Worm (Caenorhabditis elegans) whole organism, early embryonic: ENCODE measurements around the gene Y116A8C.469.

Source experiments
- B0310.2 ChIP-seq: sonication (generic microtip); optimal IDR thresholded peaks from 2 replicates; lab custom pipeline; 2016; ENCODE audit warnings: mild to moderate bottlenecking, missing genetic modification characterization, missing compliant biosample characterization
- F13C5.2 ChIP-seq: sonication (generic microtip); optimal IDR thresholded peaks from 2 replicates; lab custom pipeline; 2017; ENCODE audit warnings: mild to moderate bottlenecking, missing genetic modification characterization, inconsistent platforms, missing compliant biosample characterization
- aly-1 ChIP-seq: sonication (generic microtip); optimal IDR thresholded peaks from 2 replicates; lab custom pipeline; 2016; ENCODE audit warnings: missing genetic modification characterization, missing compliant biosample characterization
- ama-1 ChIP-seq: fragments of 150-350 bp; optimal IDR thresholded peaks from 2 replicates; lab custom pipeline; 2014
- ceh-13 ChIP-seq: fragments of 200-800 bp; sonication (Bioruptor generic); optimal IDR thresholded peaks from 2 replicates; lab custom pipeline; 2018; ENCODE audit warnings: mild to moderate bottlenecking, missing genetic modification characterization, missing compliant biosample characterization
- ceh-36 ChIP-seq: sonication (generic microtip); optimal IDR thresholded peaks from 2 replicates; lab custom pipeline; 2016; ENCODE audit warnings: missing genetic modification characterization, inconsistent platforms, missing compliant biosample characterization
- ets-7 ChIP-seq: sonication (generic microtip); optimal IDR thresholded peaks from 2 replicates; lab custom pipeline; 2016; ENCODE audit warnings: missing genotype, missing genetic modification characterization, missing compliant biosample characterization
- flt-1 ChIP-seq: fragments of 200-800 bp; sonication (Bioruptor generic); IDR thresholded peaks from 2 replicates; pipeline ENCODE4 v1.3.6; 2022; ENCODE audit warnings: missing genetic modification characterization, missing compliant biosample characterization
- hmbx-1 ChIP-seq: sonication (generic microtip); optimal IDR thresholded peaks from 2 replicates; lab custom pipeline; 2016; ENCODE audit warnings: mild to moderate bottlenecking, missing genetic modification characterization, missing compliant biosample characterization
- hmg-4 ChIP-seq: fragments of 200-800 bp; sonication (Bioruptor generic); optimal IDR thresholded peaks from 2 replicates; lab custom pipeline; 2018; ENCODE audit warnings: mild to moderate bottlenecking, missing genetic modification characterization, missing compliant biosample characterization
- hnd-1 ChIP-seq: sonication (generic microtip); optimal IDR thresholded peaks from 2 replicates; lab custom pipeline; 2016; ENCODE audit warnings: missing genetic modification characterization, missing compliant biosample characterization
- pes-1 ChIP-seq: fragments of 200-800 bp; sonication (Bioruptor generic); IDR thresholded peaks from 2 replicates; pipeline ENCODE4 v1.3.6; 2022; ENCODE audit warnings: missing genetic modification reagents, missing genetic modification characterization, missing compliant biosample characterization
- scrt-1 ChIP-seq: fragments of 200-800 bp; sonication (Bioruptor generic); IDR thresholded peaks from 2 replicates; pipeline ENCODE4 v1.3.6; 2022; ENCODE audit warnings: missing genetic modification characterization, missing compliant biosample characterization
- sea-1 ChIP-seq: fragments of 200-800 bp; sonication (Bioruptor generic); conservative IDR thresholded peaks from 2 replicates; pipeline ENCODE4 v1.3.6; 2022; ENCODE audit warnings: missing genetic modification characterization, missing compliant biosample characterization
- tbx-11 ChIP-seq: fragments of 200-800 bp; sonication (Bioruptor generic); IDR thresholded peaks from 2 replicates; pipeline ENCODE4 v1.3.6; 2022; ENCODE audit warnings: missing genetic modification characterization, missing compliant biosample characterization
- tbx-37 ChIP-seq: fragments of 200-800 bp; sonication (Bioruptor generic); conservative IDR thresholded peaks from 2 replicates; pipeline ENCODE4 v1.3.6; 2022; ENCODE audit warnings: missing genetic modification reagents, missing genetic modification characterization, missing compliant biosample characterization
- tra-4 ChIP-seq: sonication (generic microtip); optimal IDR thresholded peaks from 2 replicates; lab custom pipeline; 2017; ENCODE audit warnings: missing genetic modification characterization, missing compliant biosample characterization

The Y116A8C.469 gene

ce11 chrIV:16917831-16918429 lies at the start of gene Y116A8C.469, which contains the start of gene Y116A8C.468:
TSS of gene Y116A8C.469 (minus strand) at chrIV:16917931.
TSS of gene Y116A8C.468 (plus strand) at chrIV:16918379.
- TF ChIP-seq ceh-36 (no peak), aly-1 (tag; lab: Kevin White, UChicago) (no peak), ama-1 (lab: Kevin White, UChicago) (no peak), F13C5.2 (tag; lab: Kevin White, UChicago) (no peak), ceh-13 (GFP tag; lab: Kevin White, UChicago) (no peak), pes-1 (GFP tag; lab: Robert Waterston, UW) (no peak), hmbx-1 (no peak), tbx-37 (GFP tag; lab: Robert Waterston, UW) (no peak), scrt-1 (GFP tag; lab: Robert Waterston, UW) (no peak)

DNA sequence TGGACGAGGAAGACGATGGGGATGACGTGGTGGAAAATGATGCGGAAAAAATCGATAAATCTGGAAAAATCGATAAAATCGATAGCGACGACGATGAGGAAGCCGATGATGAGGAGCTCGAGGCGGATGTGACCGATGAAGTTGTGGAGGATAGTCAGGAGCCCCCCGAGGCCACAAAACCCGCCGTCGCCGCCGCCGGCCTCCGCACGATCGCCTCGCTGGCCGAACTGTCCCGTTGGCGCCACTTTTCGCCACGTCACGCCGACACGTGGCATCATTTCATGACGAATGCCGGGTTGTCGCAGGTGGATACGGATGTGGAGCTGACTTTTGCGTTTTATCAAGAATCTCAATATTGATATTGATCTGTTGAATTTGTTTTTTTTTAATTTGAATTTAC lies 44.7 kb upstream of the Y116A8C.469 start:
- TF ChIP-seq ama-1 (lab: Kevin White, UChicago) (no peak), hmg-4 (GFP tag; lab: Kevin White, UChicago) (no peak), ets-7 (tag; lab: Kevin White, UChicago) (no peak), B0310.2 (tag; lab: Kevin White, UChicago) (no peak), ceh-36 (no peak), scrt-1 (GFP tag; lab: Robert Waterston, UW) (no peak), hnd-1 (tag; lab: Kevin White, UChicago) (no peak), pes-1 (GFP tag; lab: Robert Waterston, UW) (no peak), flt-1 (GFP tag; lab: Robert Waterston, UW) (no peak), ceh-13 (GFP tag; lab: Kevin White, UChicago) (no peak), tbx-37 (GFP tag; lab: Robert Waterston, UW) (no peak), aly-1 (tag; lab: Kevin White, UChicago) (no peak), sea-1 (GFP tag; lab: Robert Waterston, UW) (no peak)

ce11 chrIV:16952389-16952788 lies 34.7 kb upstream of the Y116A8C.469 start:
- TF ChIP-seq hmg-4 (GFP tag; lab: Kevin White, UChicago) (no peak), hmbx-1 (no peak), flt-1 (GFP tag; lab: Robert Waterston, UW) (no peak), B0310.2 (tag; lab: Kevin White, UChicago) (no peak), hnd-1 (tag; lab: Kevin White, UChicago) (no peak), pes-1 (GFP tag; lab: Robert Waterston, UW) (no peak), sea-1 (GFP tag; lab: Robert Waterston, UW) (no peak), ets-7 (tag; lab: Kevin White, UChicago) (no peak), tbx-11 (GFP tag; lab: Robert Waterston, UW) (no peak), F13C5.2 (tag; lab: Kevin White, UChicago) (no peak), tra-4 (tag; lab: Kevin White, UChicago) (no peak), ama-1 (lab: Kevin White, UChicago) (no peak), ceh-13 (GFP tag; lab: Kevin White, UChicago) (no peak), ceh-36 (no peak), tbx-37 (GFP tag; lab: Robert Waterston, UW) (no peak), aly-1 (tag; lab: Kevin White, UChicago) (no peak), scrt-1 (GFP tag; lab: Robert Waterston, UW) (no peak)

- TF ChIP-seq aly-1 (tag; lab: Kevin White, UChicago) (no peak), scrt-1 (GFP tag; lab: Robert Waterston, UW) (no peak), sea-1 (GFP tag; lab: Robert Waterston, UW) (no peak), F13C5.2 (tag; lab: Kevin White, UChicago) (no peak), pes-1 (GFP tag; lab: Robert Waterston, UW) (no peak), B0310.2 (tag; lab: Kevin White, UChicago) (no peak), hmg-4 (GFP tag; lab: Kevin White, UChicago) (no peak)
Observed at ce11 chrIV:16949767-16950166, 32.0 kb upstream of the Y116A8C.469 start, which contains the start of gene rad-54.B. TSS of gene rad-54.B (plus strand) at chrIV:16950067.

- TF ChIP-seq F13C5.2 (tag; lab: Kevin White, UChicago): peak; percentile 85
- no peak for TF ChIP-seq ama-1 (lab: Kevin White, UChicago)
- TF ChIP-seq sea-1 (GFP tag; lab: Robert Waterston, UW): no peak
- TF ChIP-seq hmg-4 (GFP tag; lab: Kevin White, UChicago): peak; percentile 6
- no peak; the same call in 1 of the 2 replicates for TF ChIP-seq tbx-37 (GFP tag; lab: Robert Waterston, UW)
- peak; percentile 53; the same call in 1 of the 2 replicates for TF ChIP-seq tbx-11 (GFP tag; lab: Robert Waterston, UW)
- peak; percentile 74 for TF ChIP-seq pes-1 (GFP tag; lab: Robert Waterston, UW)
- 0 out of 2 replicates have a peak, but pooled peaks have one; percentile 14 for TF ChIP-seq flt-1 (GFP tag; lab: Robert Waterston, UW)
- TF ChIP-seq scrt-1 (GFP tag; lab: Robert Waterston, UW): peak; percentile 77
- TF ChIP-seq ceh-36: peak; percentile 35
- TF ChIP-seq hnd-1 (tag; lab: Kevin White, UChicago): peak; percentile 25
Observed at ce11 chrIV:16946746-16947145, 29.0 kb upstream of the Y116A8C.469 start, which contains the start of the genes Y116A8C.9 and arf-6. TSS of gene Y116A8C.9 (minus strand) at chrIV:16946800. TSS of gene arf-6 (plus strand) at chrIV:16947120.

DNA sequence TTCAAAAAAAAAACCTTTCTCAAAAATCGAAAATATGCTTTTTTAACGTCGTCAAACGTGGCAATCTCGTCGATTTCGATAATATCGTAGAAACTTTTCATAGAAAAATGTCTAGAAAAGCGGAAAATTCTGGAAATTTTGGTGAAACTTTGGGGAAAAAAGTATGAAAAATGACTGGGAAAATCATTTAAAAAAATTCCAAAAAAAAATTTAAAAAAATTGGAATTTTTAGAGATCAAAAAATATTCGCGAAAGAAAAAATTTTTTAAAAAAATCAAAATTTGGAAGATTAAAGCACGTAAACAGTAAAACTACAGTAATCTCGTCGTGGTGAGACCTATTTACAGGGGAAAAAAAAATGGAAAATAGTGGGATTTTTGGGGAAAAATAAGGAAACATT lies 21.3 kb upstream of the Y116A8C.469 start, which contains the start of gene Y116A8C.10:
Gene Y116A8C.10, minus strand, starts transcription at position 101 of the 400 bp plus-strand sequence.
- TF ChIP-seq sea-1 (GFP tag; lab: Robert Waterston, UW) (no peak), flt-1 (GFP tag; lab: Robert Waterston, UW) (no peak), tbx-37 (GFP tag; lab: Robert Waterston, UW) (no peak), B0310.2 (tag; lab: Kevin White, UChicago) (no peak), hmbx-1 (no peak), ama-1 (lab: Kevin White, UChicago) (no peak), hnd-1 (tag; lab: Kevin White, UChicago) (no peak), pes-1 (GFP tag; lab: Robert Waterston, UW) (no peak), ceh-36 (no peak), F13C5.2 (tag; lab: Kevin White, UChicago) (no peak)
